Fruit fly (Drosophila melanogaster): ENCODE data around the gene Tpt.

Tpt gene

DNA sequence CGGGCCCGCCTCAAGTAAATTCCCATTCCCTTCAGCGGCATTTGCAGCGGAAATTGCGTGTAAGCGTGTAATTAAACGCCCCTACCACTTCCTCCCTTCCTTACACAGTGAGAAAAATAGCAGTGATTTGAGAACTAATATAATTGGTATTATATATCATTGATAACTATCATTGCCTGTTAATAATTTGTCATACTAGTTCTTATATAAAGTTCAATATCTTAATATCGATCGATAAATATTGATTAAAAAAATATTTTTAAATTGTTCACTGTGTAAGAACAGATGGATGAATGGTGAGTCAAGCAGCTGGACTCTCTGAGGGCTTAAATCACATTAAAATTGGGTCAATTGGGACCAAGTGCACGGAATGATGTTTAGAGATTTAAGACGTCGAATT, 40.0 kb upstream of the Tpt start (continued):
- no peak for TF ChIP-seq prd (optimal IDR thresholded peaks at IDR 0.05)
- TF ChIP-seq prd (GFP tag; IDR thresholded peaks at IDR 0.05) = peak; percentile 57; the same call in 1 of the 3 replicates
- TF ChIP-seq dmrt11E (tag; optimal IDR thresholded peaks at IDR 0.05) = peak; percentile 29
- TF ChIP-seq CG10462 (GFP tag; optimal IDR thresholded peaks at IDR 0.05) = no peak
- no peak for TF ChIP-seq vnd (GFP tag; IDR thresholded peaks at IDR 0.05; ENCODE audit: partially characterized antibody)
- TF ChIP-seq fd64A (GFP tag; optimal IDR thresholded peaks at IDR 0.05) = no peak
- TF ChIP-seq Xbp1 (GFP tag; optimal IDR thresholded peaks at IDR 0.05) = no peak
- TF ChIP-seq CG13775 (GFP tag; optimal IDR thresholded peaks at IDR 0.05) = no peak
- no peak for TF ChIP-seq Tbp (GFP tag; optimal IDR thresholded peaks at IDR 0.05)

DNA sequence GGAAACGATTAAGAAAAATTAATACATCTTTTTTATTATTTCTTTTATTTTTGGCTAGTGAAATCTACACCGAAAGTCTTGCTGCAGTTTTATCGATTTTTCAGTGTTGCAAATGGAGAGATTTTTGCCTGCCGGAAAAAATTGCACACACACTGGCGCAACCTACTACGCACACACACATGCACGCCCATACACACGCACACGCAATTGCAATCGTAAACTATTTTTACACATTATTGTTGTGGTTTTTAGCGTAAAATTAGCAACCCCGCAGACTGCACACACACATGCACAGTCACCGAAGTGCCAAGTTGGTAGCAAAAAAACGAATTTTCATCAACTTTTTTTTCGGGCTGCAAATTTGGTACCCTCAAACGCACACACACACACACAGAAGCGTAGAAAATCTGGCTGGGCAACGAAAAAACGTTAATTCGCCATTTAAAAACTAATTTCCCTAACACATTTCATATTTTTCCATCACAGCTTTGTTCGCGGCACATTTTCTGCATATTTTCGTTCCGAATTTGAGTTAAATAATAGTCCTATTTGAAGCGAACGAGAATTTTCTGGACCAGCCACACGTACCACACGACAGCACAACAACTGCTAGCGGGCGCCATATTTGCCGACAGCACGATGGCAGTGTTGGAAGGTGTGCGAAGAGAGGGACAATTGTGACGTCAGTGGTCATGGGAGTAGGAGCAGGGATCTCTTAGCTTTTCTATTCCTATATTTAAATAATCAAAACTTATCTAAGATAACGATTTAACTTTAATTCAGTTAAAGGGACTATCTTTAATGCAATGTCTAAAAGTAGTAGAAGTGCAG, 36.9 kb upstream of the Tpt start, which contains the start of gene Unr:
Gene Unr, minus strand, starts transcription at position 637 of the 831 bp plus-strand sequence.
- TF ChIP-seq TFAM (GFP tag; optimal IDR thresholded peaks at IDR 0.05) = peak; percentile 27
- TF ChIP-seq ranshi (GFP tag; IDR thresholded peaks at IDR 0.05) = peak; percentile 81; the same call in 1 of the 2 replicates
- no peak for TF ChIP-seq Lim3 (GFP tag; IDR thresholded peaks at IDR 0.05)
- no peak for TF ChIP-seq CG17802 (tag; optimal IDR thresholded peaks at IDR 0.05)
- TF ChIP-seq wdn (GFP tag; IDR thresholded peaks at IDR 0.05) = peak; percentile 77
- peak; percentile 50; the same call in 1 of the 2 replicates for TF ChIP-seq ssp (GFP tag; IDR thresholded peaks at IDR 0.05)
- peak; percentile 34 for TF ChIP-seq CG18764 (GFP tag; optimal IDR thresholded peaks at IDR 0.05)
- TF ChIP-seq tna (GFP tag; IDR thresholded peaks at IDR 0.05; ENCODE audit: partially characterized antibody) = no peak
- TF ChIP-seq CG7963 (GFP tag; IDR thresholded peaks at IDR 0.05; ENCODE audit: partially characterized antibody) = no peak
- peak; percentile 48; the same call in 1 of the 2 replicates for TF ChIP-seq CG17612 (GFP tag; IDR thresholded peaks at IDR 0.05)
- peak in 2 of 3 experiments; percentile 48 to 60 for TF ChIP-seq lola (GFP tag; optimal IDR thresholded peaks at IDR 0.05)
- no peak for TF ChIP-seq Hr78 (GFP tag; optimal IDR thresholded peaks at IDR 0.05)
- TF ChIP-seq CG5245 (GFP tag; optimal IDR thresholded peaks at IDR 0.05) = peak; percentile 79
- TF ChIP-seq CG10654 (GFP tag; optimal IDR thresholded peaks at IDR 0.05) = peak; percentile 74
- no peak for TF ChIP-seq Neu2 (GFP tag; optimal IDR thresholded peaks at IDR 0.05; ENCODE audit: borderline replicate concordance)
- TF ChIP-seq CG13775 (GFP tag; optimal IDR thresholded peaks at IDR 0.05) = peak; percentile 67
- peak; percentile 63 for TF ChIP-seq trh (GFP tag; optimal IDR thresholded peaks at IDR 0.05)
- TF ChIP-seq E2f1 (GFP tag; IDR thresholded peaks at IDR 0.05) = peak; percentile 75; the same call in 1 of the 2 replicates
- TF ChIP-seq NC2β (GFP tag; optimal IDR thresholded peaks at IDR 0.05) = peak; percentile 75
- peak; percentile 71 for TF ChIP-seq PHDP (tag; optimal IDR thresholded peaks at IDR 0.05)
- TF ChIP-seq CG2875 (GFP tag; optimal IDR thresholded peaks at IDR 0.05) = peak; percentile 66
- TF ChIP-seq HHEX (GFP tag; optimal IDR thresholded peaks at IDR 0.05) = peak; percentile 73
- TF ChIP-seq sens (GFP tag) = peak; percentile 95
- TF ChIP-seq HLH4C (GFP tag; IDR thresholded peaks at IDR 0.05; ENCODE audit: partially characterized antibody) = no peak
- TF ChIP-seq NC2α (GFP tag; optimal IDR thresholded peaks at IDR 0.05) = peak; percentile 48
- TF ChIP-seq Hr3 (GFP tag; optimal IDR thresholded peaks at IDR 0.05) = peak; percentile 68
- TF ChIP-seq zf30C (GFP tag; optimal IDR thresholded peaks at IDR 0.05) = peak; percentile 46
- TF ChIP-seq CG1529 (GFP tag; optimal IDR thresholded peaks at IDR 0.05) = peak; percentile 24
- peak; percentile 86; the same call in 1 of the 3 replicates for TF ChIP-seq ken (GFP tag; IDR thresholded peaks at IDR 0.05)
- peak; percentile 51; the same call in 2 of the 3 replicates for TF ChIP-seq CG14050 (GFP tag; IDR thresholded peaks at IDR 0.05)
- peak; percentile 75 for TF ChIP-seq CG17912 (GFP tag; optimal IDR thresholded peaks at IDR 0.05)
- peak; percentile 63 for TF ChIP-seq Dad (GFP tag; optimal IDR thresholded peaks at IDR 0.05)
- no peak for TF ChIP-seq hbn (GFP tag; IDR thresholded peaks at IDR 0.05; ENCODE audit: partially characterized antibody)
- TF ChIP-seq Med (GFP tag) = peak; percentile 99
- peak; percentile 96 for TF ChIP-seq Elba2 (GFP tag; optimal IDR thresholded peaks at IDR 0.05)
- TF ChIP-seq Ravus (GFP tag; IDR thresholded peaks at IDR 0.05) = peak; percentile 19
- no peak for TF ChIP-seq Oaz (GFP tag; IDR thresholded peaks at IDR 0.05)
- peak; percentile 72 for TF ChIP-seq CG4730 (GFP tag; IDR thresholded peaks at IDR 0.05)
- peak; percentile 22 for TF ChIP-seq p53 (GFP tag; optimal IDR thresholded peaks at IDR 0.05)

All from whole organism, embryonic.